Fruit fly (Drosophila melanogaster): ENCODE results near the gene vn.
A peak's percentile ranks its signal among the peaks of the same experiment; 100 is the strongest.

Gene vn

dm6 chr3L:5779476-5780401 lies 65.7 kb downstream of the vn start, which contains the start of the genes Myt1, PGRP-LD and Pmi (continued):
- TF ChIP-seq CG16863 (GFP tag; optimal IDR thresholded peaks at IDR 0.05) (no peak), CG9817 (tag; optimal IDR thresholded peaks at IDR 0.05) (no peak), CG10321 (GFP tag; IDR thresholded peaks at IDR 0.05) (no peak), CG12659 (GFP tag; optimal IDR thresholded peaks at IDR 0.05) (peak; percentile 9), CG14667 (GFP tag; IDR thresholded peaks at IDR 0.05) (no peak), wdn (GFP tag; IDR thresholded peaks at IDR 0.05) (no peak), Awh (GFP tag; IDR thresholded peaks at IDR 0.05) (no peak), gfzf (GFP tag; optimal IDR thresholded peaks at IDR 0.05) (peak; percentile 81), CG11504 (tag; optimal IDR thresholded peaks at IDR 0.05) (no peak), bigmax (GFP tag; optimal IDR thresholded peaks at IDR 0.05) (no peak), CG15073 (GFP tag; optimal IDR thresholded peaks at IDR 0.05) (no peak), H15 (GFP tag; IDR thresholded peaks at IDR 0.05) (no peak), Sin3A (optimal IDR thresholded peaks at IDR 0.05) (peak; percentile 55), Sry-δ (GFP tag; optimal IDR thresholded peaks at IDR 0.05) (peak; percentile 61), CG1602 (GFP tag; optimal IDR thresholded peaks at IDR 0.05) (no peak), CG18011 (GFP tag; optimal IDR thresholded peaks at IDR 0.05) (no peak), CG14710 (tag; optimal IDR thresholded peaks at IDR 0.05) (peak; percentile 49), CG30431 (GFP tag; optimal IDR thresholded peaks at IDR 0.05) (no peak), az2 (GFP tag; optimal IDR thresholded peaks at IDR 0.05) (no peak), CG8944 (GFP tag; optimal IDR thresholded peaks at IDR 0.05) (no peak), CG11247 (GFP tag; IDR thresholded peaks at IDR 0.05) (no peak), Chrac-16 (GFP tag; optimal IDR thresholded peaks at IDR 0.05) (no peak), CG17612 (GFP tag; IDR thresholded peaks at IDR 0.05) (no peak), wek (GFP tag; optimal IDR thresholded peaks at IDR 0.05) (no peak), CG2116 (GFP tag; optimal IDR thresholded peaks at IDR 0.05) (peak; percentile 32), tll (GFP tag; optimal IDR thresholded peaks at IDR 0.05) (no peak), bsh (GFP tag; optimal IDR thresholded peaks at IDR 0.05) (no peak), CG15011 (GFP tag; optimal IDR thresholded peaks at IDR 0.05) (no peak), CG2889 (GFP tag; IDR thresholded peaks at IDR 0.05) (no peak), Poxn (GFP tag; IDR thresholded peaks at IDR 0.05) (no peak), CG8924 (tag; optimal IDR thresholded peaks at IDR 0.05) (no peak), CG17186 (GFP tag; optimal IDR thresholded peaks at IDR 0.05) (no peak), run (tag; optimal IDR thresholded peaks at IDR 0.05) (no peak), sc (optimal IDR thresholded peaks at IDR 0.05) (no peak), sc (GFP tag; optimal IDR thresholded peaks at IDR 0.05) (no peak), CG10209 (GFP tag; optimal IDR thresholded peaks at IDR 0.05) (no peak), sna (GFP tag; IDR thresholded peaks at IDR 0.05; ENCODE audit: partially characterized antibody) (no peak), gcm2 (GFP tag; optimal IDR thresholded peaks at IDR 0.05) (no peak), Nf-YB (GFP tag; optimal IDR thresholded peaks at IDR 0.05) (no peak), z (GFP tag; IDR thresholded peaks at IDR 0.05) (no peak), CG15269 (tag; optimal IDR thresholded peaks at IDR 0.05) (no peak), row (GFP tag; IDR thresholded peaks at IDR 0.05) (no peak), rib (GFP tag; IDR thresholded peaks at IDR 0.05) (no peak), CG12104 (GFP tag; optimal IDR thresholded peaks at IDR 0.05) (no peak), repo (GFP tag; optimal IDR thresholded peaks at IDR 0.05) (no peak), CG3847 (GFP tag; IDR thresholded peaks at IDR 0.05) (no peak), BEAF-32 (GFP tag; optimal IDR thresholded peaks at IDR 0.05) (peak; percentile 69), sens-2 (GFP tag; IDR thresholded peaks at IDR 0.05) (no peak), CG17568 (GFP tag; optimal IDR thresholded peaks at IDR 0.05) (no peak), Bteb2 (GFP tag; optimal IDR thresholded peaks at IDR 0.05) (no peak)

Data from whole organism, embryonic.